Fruit fly (Drosophila melanogaster) whole organism, wandering third instar larva: ENCODE results near the gene Pdcd4.

Experiments used
- CG32264 ChIP-seq: fragments of 200-800 bp; sonication (Bioruptor generic); optimal IDR thresholded peaks from 2 replicates; lab custom pipeline; 2016; ENCODE audit warnings: missing biosample characterization, missing genetic modification characterization
- CG9705 ChIP-seq: fragments of 200-800 bp; sonication (Bioruptor generic); optimal IDR thresholded peaks from 2 replicates; lab custom pipeline; 2018; ENCODE audit warnings: missing biosample characterization, mild to moderate bottlenecking, missing genetic modification characterization
- CrebA ChIP-seq: fragments of 200-800 bp; sonication (Bioruptor generic); optimal IDR thresholded peaks from 2 replicates; lab custom pipeline; 2016; ENCODE audit warnings: missing biosample characterization, mild to moderate bottlenecking, missing genetic modification characterization, borderline replicate concordance
- Dfd ChIP-seq: fragments of >200 bp; optimal IDR thresholded peaks from 2 replicates; lab custom pipeline; 2017; ENCODE audit warnings: missing biosample characterization, missing genetic modification characterization
- Dif ChIP-seq: fragments of 200-275, 200-300 bp; sonication (Bioruptor generic); optimal IDR thresholded peaks from 2 replicates; lab custom pipeline; 2018; ENCODE audit warnings: missing biosample characterization, missing genetic modification characterization; ENCODE audit not compliant: partially characterized antibody
- HLH106 ChIP-seq: fragments of 200-800 bp; optimal IDR thresholded peaks from 3 replicates; lab custom pipeline; 2019; ENCODE audit warnings: missing biosample characterization, mild to moderate bottlenecking, missing genetic modification characterization, moderate library complexity
- Hnf4 ChIP-seq: fragments of 200-800 bp; sonication (Bioruptor generic); optimal IDR thresholded peaks from 2 replicates; lab custom pipeline; 2016; ENCODE audit warnings: missing biosample characterization, mild to moderate bottlenecking, missing genetic modification characterization
- Jra ChIP-seq: sonication (Bioruptor generic); optimal IDR thresholded peaks from 2 replicates; lab custom pipeline; 2016; ENCODE audit warnings: missing biosample characterization, missing genetic modification characterization
- Myc ChIP-seq: fragments of >200 bp; optimal IDR thresholded peaks from 2 replicates; lab custom pipeline; 2017
- OdsH ChIP-seq: fragments of 200-800 bp; sonication (Bioruptor generic); optimal IDR thresholded peaks from 2 replicates; lab custom pipeline; 2016; ENCODE audit warnings: missing biosample characterization, mild to moderate bottlenecking, missing genetic modification characterization
- Rel ChIP-seq, 2 experiments: fragments of 200-800 bp; sonication (Bioruptor generic) in 1 of 2; optimal IDR thresholded peaks; 2 replicates in 1 of 2; 3 replicates in 1 of 2; lab custom pipeline; 2016 to 2019; ENCODE audit warnings: mild to moderate bottlenecking in 2 of 2, missing biosample characterization in 2 of 2, missing genetic modification characterization in 2 of 2, moderate library complexity in 1 of 2
- Sp1 ChIP-seq: fragments of 200-800 bp; sonication (Bioruptor generic); optimal IDR thresholded peaks from 3 replicates; lab custom pipeline; 2019; ENCODE audit warnings: missing biosample characterization, mild to moderate bottlenecking, missing genetic modification characterization, moderate library complexity
- Vsx2 ChIP-seq: fragments of 200-300, 225-300 bp; sonication (Bioruptor generic); optimal IDR thresholded peaks from 2 replicates; lab custom pipeline; 2018; ENCODE audit warnings: missing biosample characterization, missing genetic modification characterization; ENCODE audit not compliant: partially characterized antibody
- br ChIP-seq: fragments of 200-800 bp; sonication (Bioruptor generic); optimal IDR thresholded peaks from 2 replicates; lab custom pipeline; 2016; ENCODE audit warnings: missing biosample characterization, missing genetic modification characterization
- brk ChIP-seq: fragments of 200-800 bp; sonication (Bioruptor generic); optimal IDR thresholded peaks from 2 replicates; lab custom pipeline; 2016; ENCODE audit warnings: missing biosample characterization, mild to moderate bottlenecking, missing genetic modification characterization
- dl ChIP-seq, 2 experiments: fragments of 175-275, 200-275 bp in 1 of 2; fragments of 200-275 bp in 1 of 2; sonication (Bioruptor generic); optimal IDR thresholded peaks; lab custom pipeline; 2018; ENCODE audit warnings: mild to moderate bottlenecking in 2 of 2, missing biosample characterization in 2 of 2, missing genetic modification characterization in 2 of 2, moderate library complexity in 2 of 2; ENCODE audit not compliant: partially characterized antibody in 2 of 2, insufficient read depth in 1 of 2
- dmrt93B ChIP-seq: fragments of 200-800 bp; sonication (Bioruptor generic); optimal IDR thresholded peaks from 2 replicates; lab custom pipeline; 2018; ENCODE audit warnings: missing biosample characterization, mild to moderate bottlenecking, missing genetic modification characterization
- dsf ChIP-seq: sonication (Bioruptor generic); optimal IDR thresholded peaks from 2 replicates; lab custom pipeline; 2016; ENCODE audit warnings: missing biosample characterization, missing genetic modification characterization, borderline replicate concordance
- foxo ChIP-seq, 2 experiments: fragments of 200-800 bp; sonication (Bioruptor generic); optimal IDR thresholded peaks; 2 replicates in 1 of 2; 3 replicates in 1 of 2; lab custom pipeline; 2016 to 2017; ENCODE audit warnings: missing biosample characterization in 2 of 2, missing genetic modification characterization in 2 of 2
- fru ChIP-seq: fragments of 200-800 bp; sonication (Bioruptor generic); optimal IDR thresholded peaks from 3 replicates; lab custom pipeline; 2016; ENCODE audit warnings: missing biosample characterization, mild to moderate bottlenecking, missing genetic modification characterization
- h ChIP-seq: fragments of 200-800 bp; sonication (Bioruptor generic); optimal IDR thresholded peaks from 3 replicates; lab custom pipeline; 2016; ENCODE audit warnings: missing biosample characterization, mild to moderate bottlenecking, missing genetic modification characterization
- jim ChIP-seq: fragments of 175-275, 200-325 bp; sonication (Bioruptor generic); optimal IDR thresholded peaks from 2 replicates; lab custom pipeline; 2016; ENCODE audit warnings: missing biosample characterization, mild to moderate bottlenecking, missing genetic modification characterization
- psq ChIP-seq: fragments of 200-800 bp; sonication (Bioruptor generic); optimal IDR thresholded peaks from 3 replicates; lab custom pipeline; 2017; ENCODE audit warnings: missing biosample characterization, mild to moderate bottlenecking, missing genetic modification characterization, moderate library complexity
- sage ChIP-seq: fragments of 200-800 bp; sonication (Bioruptor generic); optimal IDR thresholded peaks from 2 replicates; lab custom pipeline; 2016; ENCODE audit warnings: missing biosample characterization, mild to moderate bottlenecking, missing genetic modification characterization
- tai ChIP-seq: sonication (Bioruptor generic); optimal IDR thresholded peaks from 2 replicates; lab custom pipeline; 2016; ENCODE audit warnings: missing biosample characterization, missing genetic modification characterization
- usp ChIP-seq: fragments of >200 bp; optimal IDR thresholded peaks from 2 replicates; lab custom pipeline; 2017; ENCODE audit warnings: missing biosample characterization, missing genetic modification characterization
- woc ChIP-seq: sonication (Bioruptor generic); optimal IDR thresholded peaks from 2 replicates; lab custom pipeline; 2016; ENCODE audit warnings: missing biosample characterization, mild to moderate bottlenecking, missing genetic modification characterization

The Pdcd4 gene

DNA sequence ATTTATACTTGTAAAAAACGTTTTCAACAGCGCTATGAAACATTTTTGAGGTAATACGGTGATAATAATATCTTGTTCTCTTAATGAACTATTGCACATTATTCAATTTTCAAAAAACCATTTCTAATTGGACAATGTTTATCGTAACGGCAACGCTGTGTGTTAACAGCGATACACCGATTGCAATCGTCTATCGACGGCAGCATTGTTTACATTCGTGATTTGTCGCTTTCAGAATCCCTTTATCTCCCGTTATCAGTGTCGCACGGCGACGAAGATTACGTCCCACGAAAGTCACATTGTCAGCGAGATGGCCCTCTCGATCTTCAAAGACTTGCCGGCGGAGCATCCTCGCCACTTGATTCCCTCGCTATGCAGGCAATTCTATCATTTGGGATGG is 17.3 kb downstream of the Pdcd4 start, which contains the start of gene CG11134:
Gene CG11134 (plus strand): TSS at position 4 of the 400 bp plus-strand sequence.
- TF ChIP-seq usp (no peak), Rel (GFP tag; optimal IDR thresholded peaks at IDR 0.05; lab: Kevin White, UChicago) (no peak), Rel (tag; optimal IDR thresholded peaks at IDR 0.05; lab: Kevin White, UChicago) (peak; percentile 5)

DNA sequence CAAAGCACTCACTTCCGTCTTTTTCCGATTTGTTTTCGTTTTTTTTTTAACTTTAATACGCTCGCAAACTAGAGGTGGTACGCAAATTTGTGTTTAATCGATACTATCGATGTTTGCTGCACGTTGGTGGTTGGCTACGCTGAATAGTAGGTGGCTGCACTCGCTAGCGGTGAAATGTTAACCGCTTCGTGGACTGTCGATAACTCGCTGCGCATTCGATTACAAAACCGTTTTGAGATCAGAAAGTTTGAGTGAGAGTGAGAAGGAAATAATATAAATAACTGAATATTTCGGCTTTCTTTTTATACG is 19.1 kb downstream of the Pdcd4 start, which contains the start of gene g:
Gene g (minus strand): TSS at position 105 of the 309 bp plus-strand sequence.
- no peak for TF ChIP-seq fru (GFP tag; lab: Kevin White, UChicago)
- peak; percentile 6 for TF ChIP-seq Jra (GFP tag; lab: Kevin White, UChicago)
- peak; percentile 3 for TF ChIP-seq jim (GFP tag; lab: Kevin White, UChicago)
- TF ChIP-seq Myc = peak; percentile 59
- no peak for TF ChIP-seq foxo (GFP tag; optimal IDR thresholded peaks at IDR 0.05; lab: Kevin White, UChicago)
- TF ChIP-seq Hnf4 (GFP tag; lab: Kevin White, UChicago) = peak; percentile 13

DNA sequence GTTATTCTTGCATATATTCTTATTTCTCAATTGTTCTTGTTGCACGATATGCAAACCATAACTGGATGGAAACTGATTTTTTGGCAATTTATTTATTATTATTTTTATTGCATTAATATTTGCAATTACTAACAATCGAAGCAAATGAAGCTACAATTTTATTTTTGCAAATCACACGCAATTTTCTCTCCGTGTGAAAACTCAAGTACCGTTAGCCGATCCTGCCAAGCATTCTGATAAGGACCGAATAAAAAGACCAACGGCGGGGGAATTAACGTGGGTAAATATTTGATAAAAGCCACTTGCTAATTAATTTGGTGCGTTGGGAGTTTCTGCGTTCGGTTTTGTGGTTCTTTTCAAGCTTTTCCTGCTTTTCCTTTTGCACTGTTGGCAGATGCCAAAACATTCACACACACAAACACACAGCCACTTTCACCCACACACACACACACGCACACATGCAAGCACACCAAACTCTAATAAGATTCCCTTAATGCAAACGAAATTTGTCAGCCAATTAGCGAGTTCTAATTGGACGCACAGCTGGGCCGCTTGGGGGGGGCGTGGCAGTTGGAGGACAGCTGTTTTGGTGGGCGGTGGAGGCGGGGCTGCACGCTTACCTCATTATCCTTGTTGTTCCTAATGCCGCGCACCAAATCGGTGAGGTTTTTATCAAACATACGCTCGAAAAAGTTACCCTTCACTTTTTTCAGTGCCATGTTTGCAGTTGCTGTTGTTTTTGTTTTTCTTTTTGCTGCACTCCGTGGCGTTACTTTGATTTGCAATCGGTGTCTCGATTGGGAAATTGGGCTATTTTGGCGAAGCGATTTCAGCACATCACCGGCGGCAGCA is 19.7 kb downstream of the Pdcd4 start:
- TF ChIP-seq h (GFP tag; lab: Kevin White, UChicago) = no peak
- TF ChIP-seq Vsx2 = no peak
- no peak for TF ChIP-seq sage
- no peak for TF ChIP-seq Hnf4 (GFP tag; lab: Kevin White, UChicago)

DNA sequence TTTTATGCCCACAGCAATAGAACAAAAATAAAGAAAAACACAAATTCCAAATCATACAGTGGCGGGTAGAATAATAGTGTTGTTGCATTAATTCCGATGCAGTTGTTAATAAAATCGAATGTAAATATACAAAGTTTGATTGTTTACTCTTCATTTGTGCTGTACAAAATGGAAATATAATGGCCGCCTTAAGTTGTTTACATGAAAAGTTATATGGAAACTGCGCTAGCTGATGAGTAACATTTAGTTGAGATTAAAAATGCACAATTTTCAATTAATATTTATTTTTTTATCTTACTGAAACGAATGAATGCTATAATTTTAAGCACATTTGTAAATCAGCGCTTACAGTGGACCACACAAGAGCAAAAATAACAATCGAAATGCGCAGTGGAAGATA is 20.3 kb downstream of the Pdcd4 start:
- TF ChIP-seq psq (GFP tag; lab: Kevin White, UChicago) (peak; percentile 10), woc (GFP tag; lab: Kevin White, UChicago) (peak; percentile 10), dl (GFP tag; optimal IDR thresholded peaks at IDR 0.05; lab: Kevin White, UChicago; ENCODE audit: insufficient read depth in 1 of 2, partially characterized antibody in 2 of 2) (no peak), Dfd (GFP tag; lab: Kevin White, UChicago) (no peak), OdsH (peak; percentile 46)

DNA sequence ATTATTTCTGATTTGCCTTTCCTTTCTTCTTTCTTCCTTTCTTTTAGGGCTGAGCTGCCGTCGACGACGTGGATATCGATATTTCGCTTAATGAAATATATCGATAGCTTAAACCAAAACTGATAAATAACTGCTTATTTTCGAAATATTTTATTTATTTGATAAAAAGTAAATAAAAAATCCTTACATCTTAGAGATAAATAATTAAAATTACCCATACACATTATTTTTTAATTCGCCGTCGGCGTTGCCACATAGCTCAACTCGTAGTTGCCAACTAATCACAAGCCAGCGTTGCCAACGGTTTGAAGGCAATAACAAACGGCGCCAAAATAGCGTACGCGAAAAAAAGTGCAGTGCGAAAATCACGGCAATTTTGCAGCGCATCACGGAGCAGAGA is 33.3 kb downstream of the Pdcd4 start, which contains the start of the genes Mrgn1 and mus101:
Gene Mrgn1 (minus strand): TSS at position 44 of the 400 bp plus-strand sequence.
Gene mus101 (plus strand): TSS at position 313 of the 400 bp plus-strand sequence.
- TF ChIP-seq Myc (peak; percentile 36), Dif (GFP tag; lab: Kevin White, UChicago) (no peak), CG32264 (GFP tag; lab: Kevin White, UChicago) (no peak), Sp1 (GFP tag; lab: Kevin White, UChicago) (no peak), tai (no peak), psq (GFP tag; lab: Kevin White, UChicago) (peak; percentile 72), HLH106 (no peak), br (GFP tag; lab: Kevin White, UChicago) (no peak), CG9705 (GFP tag; lab: Kevin White, UChicago) (no peak)

DNA sequence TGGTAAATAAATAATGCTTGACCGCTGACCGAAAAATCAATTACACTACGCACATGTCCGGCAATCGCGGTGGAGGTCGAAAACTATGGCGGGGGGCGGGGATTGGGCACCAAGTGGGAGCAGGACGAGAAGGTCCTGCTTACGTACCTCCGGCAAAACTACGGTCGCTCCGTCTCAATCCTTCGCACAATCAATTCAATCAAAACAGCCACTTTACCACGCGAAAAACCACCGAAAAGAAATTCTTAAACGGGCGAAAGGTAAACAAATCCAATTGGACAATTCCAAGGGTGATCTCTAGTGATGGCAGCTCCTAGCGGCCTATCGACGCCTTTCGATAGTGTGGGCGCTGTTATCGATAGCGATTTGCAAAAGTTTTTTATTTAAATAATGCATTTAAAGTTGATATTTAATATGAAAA is 37.2 kb downstream of the Pdcd4 start, which contains the start of gene Nadsyn:
Gene Nadsyn (minus strand): TSS at position 304 of the 421 bp plus-strand sequence.
- TF ChIP-seq dsf = no peak
- no peak for TF ChIP-seq dmrt93B
- TF ChIP-seq Myc = no peak
- no peak for TF ChIP-seq CrebA (GFP tag; lab: Kevin White, UChicago)
- no peak for TF ChIP-seq Dfd (GFP tag; lab: Kevin White, UChicago)
- no peak for TF ChIP-seq usp
- TF ChIP-seq br (GFP tag; lab: Kevin White, UChicago) = no peak
- TF ChIP-seq Rel (GFP tag; optimal IDR thresholded peaks at IDR 0.05; lab: Kevin White, UChicago) = no peak
- no peak for TF ChIP-seq Rel (tag; optimal IDR thresholded peaks at IDR 0.05; lab: Kevin White, UChicago)
- TF ChIP-seq brk (GFP tag; lab: Kevin White, UChicago) = no peak
